Worm (Caenorhabditis elegans): Measurements from ENCODE around the gene adk-1.

- TF ChIP-seq skn-1 (tag; optimal IDR thresholded peaks at IDR 0.05) (no peak), aly-2 (tag; optimal IDR thresholded peaks at IDR 0.05) (no peak), nhr-12 (tag; optimal IDR thresholded peaks at IDR 0.05) (no peak)
Measured at ce11 chrIV:11230069-11230468, 19.4 kb upstream of the adk-1 start, which contains the start of gene best-7.
